Fruit fly (Drosophila melanogaster) whole organism, prepupa: ENCODE measurements around the gene COX7AL2.

Experiments
- CG11762 ChIP-seq: fragments of 200-800 bp; sonication (Bioruptor generic); optimal IDR thresholded peaks from 3 replicates; lab custom pipeline; 2016; ENCODE audit warnings: missing biosample characterization, missing genetic modification characterization; ENCODE audit not compliant: insufficient read depth
- CG11902 ChIP-seq: fragments of 200-800 bp; sonication (Bioruptor generic); optimal IDR thresholded peaks from 3 replicates; lab custom pipeline; 2016; ENCODE audit warnings: missing biosample characterization, missing genetic modification characterization
- CG15336 ChIP-seq: fragments of 200-800 bp; sonication (Bioruptor generic); IDR thresholded peaks from 2 replicates; pipeline ENCODE4 v1.3.6; 2022; ENCODE audit warnings: missing biosample characterization, missing genetic modification characterization
- CG1621 ChIP-seq: fragments of 200-800 bp; sonication (Bioruptor generic); optimal IDR thresholded peaks from 3 replicates; lab custom pipeline; 2018; ENCODE audit warnings: missing biosample characterization, mild to moderate bottlenecking, missing genetic modification characterization
- CG16779 ChIP-seq: fragments of 200-800 bp; sonication (Bioruptor generic); optimal IDR thresholded peaks from 3 replicates; lab custom pipeline; 2017; ENCODE audit warnings: missing biosample characterization, mild to moderate bottlenecking, missing genetic modification characterization
- CG3032 ChIP-seq: fragments of 200-800 bp; optimal IDR thresholded peaks from 2 replicates; lab custom pipeline; 2019; ENCODE audit warnings: missing biosample characterization, mild to moderate bottlenecking, missing genetic modification characterization, moderate library complexity
- CG31627 ChIP-seq: fragments of 200-800 bp; sonication (Bioruptor generic); optimal IDR thresholded peaks from 3 replicates; lab custom pipeline; 2016; ENCODE audit warnings: missing biosample characterization, missing genetic modification characterization
- CG32006 ChIP-seq: fragments of 200-800 bp; sonication (Bioruptor generic); optimal IDR thresholded peaks from 3 replicates; lab custom pipeline; 2017; ENCODE audit warnings: missing biosample characterization, mild to moderate bottlenecking, missing genetic modification characterization
- CG34406 ChIP-seq: fragments of 200-800 bp; sonication (Bioruptor generic); optimal IDR thresholded peaks from 3 replicates; lab custom pipeline; 2016; ENCODE audit warnings: missing biosample characterization, missing genetic modification characterization
- CG3919 ChIP-seq: fragments of 200-800 bp; sonication (Bioruptor generic); optimal IDR thresholded peaks from 3 replicates; lab custom pipeline; 2016; ENCODE audit warnings: missing biosample characterization, missing genetic modification characterization
- CG6163 ChIP-seq: fragments of 200-800 bp; sonication (Bioruptor generic); IDR thresholded peaks from 3 replicates; pipeline ENCODE4 v1.3.6; 2022; ENCODE audit warnings: missing biosample characterization, missing genetic modification characterization
- CG6276 ChIP-seq: fragments of 200-800 bp; sonication (Bioruptor generic); optimal IDR thresholded peaks from 2 replicates; lab custom pipeline; 2017; ENCODE audit warnings: missing biosample characterization, mild to moderate bottlenecking, missing genetic modification characterization
- CG6792 ChIP-seq: fragments of 200-800 bp; sonication (Bioruptor generic); optimal IDR thresholded peaks from 3 replicates; lab custom pipeline; 2016; ENCODE audit warnings: missing biosample characterization, missing genetic modification characterization
- CG6808 ChIP-seq: fragments of 200-800 bp; sonication (Bioruptor generic); optimal IDR thresholded peaks from 3 replicates; lab custom pipeline; 2017; ENCODE audit warnings: missing biosample characterization, missing genetic modification characterization, mild to moderate bottlenecking, moderate library complexity, missing genetic modification reagents
- CG6854 ChIP-seq: fragments of 200-800 bp; sonication (Bioruptor generic); optimal IDR thresholded peaks from 2 replicates; lab custom pipeline; 2017; ENCODE audit warnings: missing biosample characterization, mild to moderate bottlenecking, missing genetic modification characterization
- CG8319 ChIP-seq: fragments of 200-800 bp; sonication (Bioruptor generic); optimal IDR thresholded peaks from 3 replicates; lab custom pipeline; 2016; ENCODE audit warnings: missing biosample characterization, missing genetic modification characterization
- CG8632 ChIP-seq: fragments of 200-800 bp; sonication (Bioruptor generic); optimal IDR thresholded peaks from 3 replicates; lab custom pipeline; 2016; ENCODE audit warnings: missing biosample characterization, missing genetic modification characterization
- CG9139 ChIP-seq: fragments of 200-800 bp; sonication (Bioruptor generic); optimal IDR thresholded peaks from 3 replicates; lab custom pipeline; 2017; ENCODE audit warnings: missing biosample characterization, mild to moderate bottlenecking, missing genetic modification characterization
- Eip75B ChIP-seq: fragments of 200-800 bp; sonication (Bioruptor generic); optimal IDR thresholded peaks from 3 replicates; lab custom pipeline; 2016; ENCODE audit warnings: missing biosample characterization, missing genetic modification characterization
- Eip78C ChIP-seq: fragments of 200-800 bp; sonication (Bioruptor generic); peaks from one replicate; lab custom pipeline; 2016; ENCODE audit warnings: missing biosample characterization, missing genetic modification characterization
- Ets21C ChIP-seq: fragments of 200-800 bp; sonication (Bioruptor generic); optimal IDR thresholded peaks from 3 replicates; lab custom pipeline; 2016; ENCODE audit warnings: missing biosample characterization, missing genetic modification characterization
- Ets96B ChIP-seq: fragments of 200-800 bp; optimal IDR thresholded peaks from 2 replicates; lab custom pipeline; 2019; ENCODE audit warnings: missing biosample characterization, mild to moderate bottlenecking, missing genetic modification characterization, moderate library complexity
- Gug ChIP-seq: fragments of 200-800 bp; sonication (Bioruptor generic); IDR thresholded peaks from 2 replicates; pipeline ENCODE4 v1.3.6; 2022; ENCODE audit warnings: missing biosample characterization, missing genetic modification characterization
- Hr4 ChIP-seq: fragments of 200-800 bp; sonication (Bioruptor generic); optimal IDR thresholded peaks from 3 replicates; lab custom pipeline; 2016; ENCODE audit warnings: missing biosample characterization, missing genetic modification characterization
- Lpt ChIP-seq: fragments of 200-800 bp; sonication (Bioruptor generic); optimal IDR thresholded peaks from 3 replicates; lab custom pipeline; 2016; ENCODE audit warnings: missing biosample characterization, missing genetic modification characterization
- Met ChIP-seq: fragments of 200-800 bp; sonication (Bioruptor generic); optimal IDR thresholded peaks from 3 replicates; lab custom pipeline; 2016; ENCODE audit warnings: missing biosample characterization, missing genetic modification characterization
- OdsH ChIP-seq: fragments of 200-800 bp; sonication (Bioruptor generic); optimal IDR thresholded peaks from 3 replicates; lab custom pipeline; 2016; ENCODE audit warnings: missing biosample characterization, missing genetic modification characterization
- Sox102F ChIP-seq: fragments of 200-800 bp; sonication (Bioruptor generic); optimal IDR thresholded peaks from 2 replicates; lab custom pipeline; 2016; ENCODE audit warnings: missing biosample characterization, mild to moderate bottlenecking, missing genetic modification characterization
- Sox15 ChIP-seq: fragments of 200-800 bp; sonication (Bioruptor generic); optimal IDR thresholded peaks from 3 replicates; lab custom pipeline; 2016; ENCODE audit warnings: missing biosample characterization, missing genetic modification characterization
- achi ChIP-seq: fragments of 200-800 bp; sonication (Bioruptor generic); optimal IDR thresholded peaks from 3 replicates; lab custom pipeline; 2016; ENCODE audit warnings: missing biosample characterization, missing genetic modification characterization
- acj6 ChIP-seq: fragments of 200-800 bp; sonication (Bioruptor generic); optimal IDR thresholded peaks from 3 replicates; lab custom pipeline; 2016; ENCODE audit warnings: missing biosample characterization, missing genetic modification characterization
- cyc ChIP-seq: fragments of 200-800 bp; sonication (Bioruptor generic); optimal IDR thresholded peaks from 3 replicates; lab custom pipeline; 2016; ENCODE audit warnings: missing biosample characterization, missing genetic modification characterization
- dac ChIP-seq: fragments of 200-800 bp; sonication (Bioruptor generic); optimal IDR thresholded peaks from 2 replicates; lab custom pipeline; 2017; ENCODE audit warnings: missing biosample characterization, mild to moderate bottlenecking, missing genetic modification characterization
- dsx ChIP-seq: fragments of 200-800 bp; optimal IDR thresholded peaks from 3 replicates; lab custom pipeline; 2019; ENCODE audit warnings: missing biosample characterization, mild to moderate bottlenecking, missing genetic modification characterization, moderate library complexity; ENCODE audit not compliant: poor library complexity, severe bottlenecking
- eg ChIP-seq: fragments of 200-800 bp; sonication (Bioruptor generic); IDR thresholded peaks from 3 replicates; pipeline ENCODE4 v1.3.6; 2022; ENCODE audit warnings: missing biosample characterization, missing genetic modification characterization
- esn ChIP-seq: fragments of 200-800 bp; sonication (Bioruptor generic); optimal IDR thresholded peaks from 2 replicates; lab custom pipeline; 2016; ENCODE audit warnings: missing biosample characterization, mild to moderate bottlenecking, missing genetic modification characterization, moderate library complexity
- fd59A ChIP-seq: fragments of 200-800 bp; sonication (Bioruptor generic); optimal IDR thresholded peaks from 2 replicates; lab custom pipeline; 2017; ENCODE audit warnings: missing biosample characterization, mild to moderate bottlenecking, missing genetic modification characterization, missing genetic modification reagents
- fd85E ChIP-seq: fragments of 200-800 bp; sonication (Bioruptor generic); optimal IDR thresholded peaks from 3 replicates; lab custom pipeline; 2016; ENCODE audit warnings: missing biosample characterization, missing genetic modification characterization
- lz ChIP-seq: fragments of 200-800 bp; sonication (Bioruptor generic); optimal IDR thresholded peaks from 3 replicates; lab custom pipeline; 2016; ENCODE audit warnings: missing biosample characterization, missing genetic modification characterization
- pdm3 ChIP-seq: fragments of 200-800 bp; sonication (Bioruptor generic); optimal IDR thresholded peaks from 3 replicates; lab custom pipeline; 2016; ENCODE audit warnings: missing biosample characterization, missing genetic modification characterization
- salr ChIP-seq, 2 experiments: fragments of 200-800 bp; sonication (Bioruptor generic); optimal IDR thresholded peaks; 3 replicates each; lab custom pipeline; 2016 to 2018; ENCODE audit warnings: missing biosample characterization in 2 of 2, missing genetic modification characterization in 2 of 2, mild to moderate bottlenecking in 1 of 2
- spab ChIP-seq: fragments of 200-800 bp; sonication (Bioruptor generic); optimal IDR thresholded peaks from 2 replicates; lab custom pipeline; 2017; ENCODE audit warnings: missing biosample characterization, mild to moderate bottlenecking, missing genetic modification characterization, missing genetic modification reagents
- ss ChIP-seq, 2 experiments: fragments of 200-800 bp; sonication (Bioruptor generic); optimal IDR thresholded peaks; 2 replicates in 1 of 2; 3 replicates in 1 of 2; lab custom pipeline; 2017 to 2018; ENCODE audit warnings: mild to moderate bottlenecking in 2 of 2, missing biosample characterization in 2 of 2, missing genetic modification characterization in 2 of 2, moderate library complexity in 1 of 2
- svp ChIP-seq: fragments of 200-800 bp; sonication (Bioruptor generic); peaks from one replicate; lab custom pipeline; 2016; ENCODE audit warnings: missing biosample characterization, missing genetic modification characterization
- topi ChIP-seq: fragments of 200-800 bp; sonication (Bioruptor generic); optimal IDR thresholded peaks from 3 replicates; lab custom pipeline; 2016; ENCODE audit warnings: missing biosample characterization, missing genetic modification characterization
- vri ChIP-seq: fragments of 200-800 bp; sonication (Bioruptor generic); optimal IDR thresholded peaks from 3 replicates; lab custom pipeline; 2016; ENCODE audit warnings: missing biosample characterization, mild to moderate bottlenecking, missing genetic modification characterization

COX7AL2 gene

dm6 chr2L:2226259-2227121 lies 28.8 kb upstream of the COX7AL2 start, which contains the start of the genes CG15387 and sau (continued):
- TF ChIP-seq spab (GFP tag; lab: Kevin White, UChicago) = peak; percentile 50
- peak; percentile 87 for TF ChIP-seq Sox102F
- TF ChIP-seq Hr4 = peak; percentile 90
- TF ChIP-seq CG9139 (GFP tag; lab: Kevin White, UChicago) = peak; percentile 43
- peak; percentile 2 to 79 for TF ChIP-seq ss (GFP tag; optimal IDR thresholded peaks at IDR 0.05; lab: Kevin White, UChicago)
- peak; percentile 74 for TF ChIP-seq CG6792
- TF ChIP-seq CG3919 = peak; percentile 87
- TF ChIP-seq Lpt = peak; percentile 42
- TF ChIP-seq acj6 (GFP tag; lab: Kevin White, UChicago) = peak; percentile 90
- peak; percentile 56 for TF ChIP-seq CG15336 (GFP tag; lab: Robert Waterston, UW)
- peak; percentile 54 for TF ChIP-seq dac (GFP tag; lab: Kevin White, UChicago)
- peak; percentile 85 for TF ChIP-seq Ets21C (GFP tag; lab: Kevin White, UChicago)
- TF ChIP-seq fd85E (GFP tag; lab: Kevin White, UChicago) = peak; percentile 59
- peak; percentile 74 for TF ChIP-seq CG8632 (GFP tag; lab: Kevin White, UChicago)
- peak; percentile 90 for TF ChIP-seq cyc (GFP tag; lab: Kevin White, UChicago)
- TF ChIP-seq pdm3 (GFP tag; lab: Kevin White, UChicago) = peak; percentile 91
- TF ChIP-seq CG8319 (GFP tag; lab: Kevin White, UChicago) = peak; percentile 57
- peak; percentile 55 to 84 for TF ChIP-seq salr (GFP tag; optimal IDR thresholded peaks at IDR 0.05; lab: Kevin White, UChicago)
- peak; percentile 81 for TF ChIP-seq CG34406 (GFP tag; lab: Kevin White, UChicago)
- TF ChIP-seq CG6808 (GFP tag; lab: Kevin White, UChicago) = peak; percentile 53
- peak; percentile 84 for TF ChIP-seq CG3032 (tag; lab: Kevin White, UChicago)
- TF ChIP-seq OdsH = peak; percentile 90
- peak; percentile 67 for TF ChIP-seq fd59A (GFP tag; lab: Kevin White, UChicago)
- TF ChIP-seq Sox15 (GFP tag; lab: Kevin White, UChicago) = peak; percentile 71
- peak; percentile 79 for TF ChIP-seq Ets96B

dm6 chr2L:2222377-2222776 lies 24.7 kb upstream of the COX7AL2 start:
- no peak for TF ChIP-seq Ets21C (GFP tag; lab: Kevin White, UChicago)
- peak; percentile 78 for TF ChIP-seq svp (GFP tag; lab: Kevin White, UChicago)
- TF ChIP-seq ss (GFP tag; optimal IDR thresholded peaks at IDR 0.05; lab: Kevin White, UChicago) = peak in 1 of 2 experiments; percentile 6
- no peak for TF ChIP-seq Hr4
- TF ChIP-seq esn (GFP tag; lab: Kevin White, UChicago) = no peak
- TF ChIP-seq CG6792 = no peak
- TF ChIP-seq CG8632 (GFP tag; lab: Kevin White, UChicago) = no peak
- TF ChIP-seq spab (GFP tag; lab: Kevin White, UChicago) = no peak
- no peak for TF ChIP-seq vri (GFP tag; lab: Kevin White, UChicago)
- TF ChIP-seq CG6163 (GFP tag; lab: Robert Waterston, UW) = peak; percentile 41; the same call in 1 of the 3 replicates
- TF ChIP-seq achi (GFP tag; lab: Kevin White, UChicago) = no peak
- 0 out of 3 replicates have a peak, but pooled peaks have one; percentile 38 for TF ChIP-seq eg (GFP tag; lab: Robert Waterston, UW)
- TF ChIP-seq CG3919 = peak; percentile 4
- TF ChIP-seq CG6854 = no peak
- no peak for TF ChIP-seq CG16779
- TF ChIP-seq CG11902 = no peak
- peak; percentile 10 for TF ChIP-seq pdm3 (GFP tag; lab: Kevin White, UChicago)
- no peak for TF ChIP-seq CG1621 (tag; lab: Kevin White, UChicago)
- TF ChIP-seq CG11762 (GFP tag; lab: Kevin White, UChicago) = no peak
- no peak for TF ChIP-seq CG8319 (GFP tag; lab: Kevin White, UChicago)
- TF ChIP-seq dac (GFP tag; lab: Kevin White, UChicago) = no peak
- peak; percentile 46 for TF ChIP-seq CG32006
- no peak for TF ChIP-seq Gug (GFP tag; lab: Robert Waterston, UW)
- peak; percentile 8 for TF ChIP-seq dsx
- TF ChIP-seq Eip78C = peak; percentile 78
- peak; percentile 30 for TF ChIP-seq OdsH
- TF ChIP-seq Sox15 (GFP tag; lab: Kevin White, UChicago) = no peak
- TF ChIP-seq lz (GFP tag; lab: Kevin White, UChicago) = no peak
- TF ChIP-seq Eip75B = no peak
- no peak for TF ChIP-seq CG31627 (GFP tag; lab: Kevin White, UChicago)
- peak; percentile 33 for TF ChIP-seq CG6276 (GFP tag; lab: Kevin White, UChicago)
- TF ChIP-seq topi (GFP tag; lab: Kevin White, UChicago) = no peak
- TF ChIP-seq fd85E (GFP tag; lab: Kevin White, UChicago) = no peak
- TF ChIP-seq Met (GFP tag; lab: Kevin White, UChicago) = no peak
